Fruit fly (Drosophila melanogaster): ENCODE measurements around the gene bel.

Gene bel

DNA sequence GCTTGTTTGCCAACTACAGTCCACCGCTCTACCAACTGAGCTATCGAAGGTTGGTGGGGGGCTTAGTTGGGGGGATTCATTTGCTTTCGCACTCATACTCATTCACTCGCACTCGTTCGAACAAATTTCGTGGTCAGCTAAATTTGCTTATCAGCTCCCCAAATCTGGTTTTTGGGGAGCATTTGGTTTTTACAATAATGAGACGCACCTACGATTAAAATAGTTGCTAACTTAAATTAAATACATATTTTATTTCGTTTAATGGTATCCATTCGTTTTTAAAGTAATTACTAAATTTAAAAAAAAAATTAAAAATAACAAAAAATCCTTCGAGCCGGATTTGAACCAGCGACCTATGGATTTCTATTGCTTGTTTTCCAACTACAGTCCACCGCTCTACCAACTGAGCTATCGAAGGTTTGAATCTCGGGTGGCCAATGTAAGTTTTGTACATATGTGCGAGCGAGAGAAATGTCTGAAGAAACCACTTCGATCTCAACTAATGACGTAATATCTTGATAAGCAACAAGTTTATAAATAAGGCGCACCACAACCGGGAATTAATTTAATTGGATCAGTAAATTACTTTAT is 18.1 kb downstream of the bel start (continued):
- TF ChIP-seq usp (GFP tag; optimal IDR thresholded peaks at IDR 0.05) (no peak), zfh1 (GFP tag; IDR thresholded peaks at IDR 0.05) (no peak), CG11093 (GFP tag; IDR thresholded peaks at IDR 0.05) (no peak), CG10979 (tag; optimal IDR thresholded peaks at IDR 0.05) (no peak), grn (GFP tag; optimal IDR thresholded peaks at IDR 0.05) (peak; percentile 80), Sin3A (optimal IDR thresholded peaks at IDR 0.05) (no peak), CG42726 (GFP tag; IDR thresholded peaks at IDR 0.05; ENCODE audit: partially characterized antibody) (peak; percentile 42; the same call in 1 of the 2 replicates), CG14441 (GFP tag; IDR thresholded peaks at IDR 0.05) (no peak), CG5180 (GFP tag; optimal IDR thresholded peaks at IDR 0.05) (peak; percentile 14), pnt (GFP tag; optimal IDR thresholded peaks at IDR 0.05) (no peak), Fer3 (tag; optimal IDR thresholded peaks at IDR 0.05) (no peak), CG17802 (tag; optimal IDR thresholded peaks at IDR 0.05) (no peak), sens-2 (GFP tag; IDR thresholded peaks at IDR 0.05) (0 out of 2 replicates have a peak, but pooled peaks have one; percentile 16), cg (GFP tag; optimal IDR thresholded peaks at IDR 0.05) (no peak), ttk (GFP tag; IDR thresholded peaks at IDR 0.05) (no peak), sens (GFP tag) (peak; percentile 62), dati (GFP tag; IDR thresholded peaks at IDR 0.05) (no peak), yki (optimal IDR thresholded peaks at IDR 0.05) (no peak), HLHmδ (GFP tag; optimal IDR thresholded peaks at IDR 0.05) (no peak), Neu2 (GFP tag; optimal IDR thresholded peaks at IDR 0.05; ENCODE audit: borderline replicate concordance) (no peak), CG11398 (GFP tag; optimal IDR thresholded peaks at IDR 0.05) (no peak), BEAF-32 (GFP tag; optimal IDR thresholded peaks at IDR 0.05) (no peak), CG5953 (GFP tag; IDR thresholded peaks at IDR 0.05) (no peak), hb (GFP tag; IDR thresholded peaks at IDR 0.05; ENCODE audit: partially characterized antibody) (peak; percentile 72), sna (GFP tag; IDR thresholded peaks at IDR 0.05; ENCODE audit: partially characterized antibody) (peak; percentile 38), CG7745 (tag; optimal IDR thresholded peaks at IDR 0.05) (peak; percentile 51), cato (GFP tag; optimal IDR thresholded peaks at IDR 0.05; ENCODE audit: borderline replicate concordance) (no peak), Dll (GFP tag; IDR thresholded peaks at IDR 0.05; ENCODE audit: partially characterized antibody) (peak; percentile 52; the same call in 1 of the 4 replicates), scrt (GFP tag; optimal IDR thresholded peaks at IDR 0.05) (no peak), Bgb (GFP tag; IDR thresholded peaks at IDR 0.05; ENCODE audit: partially characterized antibody) (peak; percentile 57), CG32767 (GFP tag; IDR thresholded peaks at IDR 0.05) (no peak), CG10274 (GFP tag; optimal IDR thresholded peaks at IDR 0.05) (no peak), nau (GFP tag; optimal IDR thresholded peaks at IDR 0.05) (no peak), Pdp1 (GFP tag; optimal IDR thresholded peaks at IDR 0.05) (peak in 1 of 2 experiments; percentile 98), MESR4 (GFP tag; optimal IDR thresholded peaks at IDR 0.05) (no peak), hth (optimal IDR thresholded peaks at IDR 0.05) (no peak), CG31441 (GFP tag; IDR thresholded peaks at IDR 0.05) (no peak), CG14014 (GFP tag; IDR thresholded peaks at IDR 0.05) (no peak), Dp (GFP tag; optimal IDR thresholded peaks at IDR 0.05) (no peak), HmgD (GFP tag; optimal IDR thresholded peaks at IDR 0.05) (no peak), emc (GFP tag; optimal IDR thresholded peaks at IDR 0.05) (no peak), Ets65A (GFP tag) (no peak), CG30431 (GFP tag; optimal IDR thresholded peaks at IDR 0.05) (no peak), ap (GFP tag; IDR thresholded peaks at IDR 0.05) (no peak), btn (GFP tag; optimal IDR thresholded peaks at IDR 0.05) (no peak), tio (GFP tag; optimal IDR thresholded peaks at IDR 0.05) (no peak), CG15479 (GFP tag; optimal IDR thresholded peaks at IDR 0.05) (no peak), CG13296 (GFP tag; optimal IDR thresholded peaks at IDR 0.05) (no peak), Spps (tag; optimal IDR thresholded peaks at IDR 0.05) (no peak), gcm (GFP tag; optimal IDR thresholded peaks at IDR 0.05) (no peak)
